Worm (Caenorhabditis elegans) whole organism, mixed stage, embryonic: ENCODE data around the gene F54C9.3.

Experiments
- ces-1 ChIP-seq: fragments of 150-350 bp; optimal IDR thresholded peaks from 2 replicates; lab custom pipeline; 2014; ENCODE audit warnings: missing biosample characterization, missing genetic modification reagents, missing genetic modification characterization
- elt-3 ChIP-seq: fragments of 150-350 bp; optimal IDR thresholded peaks from 2 replicates; lab custom pipeline; 2014; ENCODE audit warnings: missing biosample characterization, missing genetic modification characterization
- lin-32 ChIP-seq: fragments of 200-800 bp; sonication (Bioruptor generic); optimal IDR thresholded peaks from 2 replicates; lab custom pipeline; 2018; ENCODE audit warnings: mild to moderate bottlenecking, missing genetic modification characterization, missing compliant biosample characterization
- mab-5 ChIP-seq: fragments of 150-350 bp; optimal IDR thresholded peaks from 2 replicates; lab custom pipeline; 2014; ENCODE audit warnings: missing biosample characterization, missing genetic modification characterization
- mls-2 ChIP-seq: sonication (generic microtip); optimal IDR thresholded peaks from 2 replicates; lab custom pipeline; 2016; ENCODE audit warnings: mild to moderate bottlenecking, missing genetic modification characterization, moderate library complexity, missing compliant biosample characterization
- nhr-12 ChIP-seq: fragments of 150-350 bp; optimal IDR thresholded peaks from 2 replicates; lab custom pipeline; 2014; ENCODE audit warnings: missing biosample characterization, missing genetic modification characterization
- nhr-2 ChIP-seq: fragments of 150-350 bp; optimal IDR thresholded peaks from 2 replicates; lab custom pipeline; 2014; ENCODE audit warnings: missing biosample characterization, missing genetic modification characterization
- nhr-237 ChIP-seq: fragments of 150-350 bp; optimal IDR thresholded peaks from 2 replicates; lab custom pipeline; 2014; ENCODE audit warnings: missing biosample characterization, missing genetic modification characterization
- nhr-76 ChIP-seq: sonication (generic microtip); optimal IDR thresholded peaks from 2 replicates; lab custom pipeline; 2017; ENCODE audit warnings: missing biosample characterization, missing genetic modification characterization
- pha-4 ChIP-seq: fragments of 150-350 bp; optimal IDR thresholded peaks from 2 replicates; lab custom pipeline; 2018; ENCODE audit warnings: missing biosample characterization, missing genetic modification reagents, missing genetic modification characterization
- snpc-4 ChIP-seq: fragments of 150-350 bp; optimal IDR thresholded peaks from 2 replicates; lab custom pipeline; 2014; ENCODE audit warnings: missing biosample characterization, missing genetic modification characterization
- unc-39 ChIP-seq: fragments of 150-350 bp; optimal IDR thresholded peaks from 2 replicates; lab custom pipeline; 2014; ENCODE audit warnings: missing biosample characterization, missing genetic modification characterization

- TF ChIP-seq nhr-76 (tag; lab: Kevin White, UChicago) = no peak
- no peak for TF ChIP-seq nhr-2
- TF ChIP-seq unc-39 (tag; lab: Kevin White, UChicago) = no peak
- TF ChIP-seq ces-1 (GFP tag; lab: Kevin White, UChicago) = no peak
- TF ChIP-seq snpc-4 (tag; lab: Kevin White, UChicago) = no peak
- TF ChIP-seq pha-4 (tag; lab: Kevin White, UChicago) = no peak
- TF ChIP-seq elt-3 (tag; lab: Kevin White, UChicago) = no peak
- no peak for TF ChIP-seq nhr-12 (tag; lab: Kevin White, UChicago)
- no peak for TF ChIP-seq mls-2 (tag; lab: Kevin White, UChicago)
- no peak for TF ChIP-seq nhr-237 (tag; lab: Kevin White, UChicago)
- TF ChIP-seq lin-32 (GFP tag; lab: Kevin White, UChicago) = no peak
- TF ChIP-seq mab-5 = no peak
Observed at ce11 chrII:8518210-8518609, 48.4 kb downstream of the F54C9.3 start, which contains the start of gene T13H5.8.
